Fruit fly (Drosophila melanogaster): Measurements from ENCODE around the gene CG12016.

Gene CG12016

dm6 chr3L:3343260-3343659 is 23.9 kb downstream of the CG12016 start:
- TF ChIP-seq Pif1A (GFP tag; optimal IDR thresholded peaks at IDR 0.05) = peak; percentile 13
- TF ChIP-seq CG8301 (tag; optimal IDR thresholded peaks at IDR 0.05) = peak; percentile 41
- TF ChIP-seq gl (tag; optimal IDR thresholded peaks at IDR 0.05) = no peak
- no peak for TF ChIP-seq Ets98B (GFP tag; IDR thresholded peaks at IDR 0.05)
- no peak for TF ChIP-seq EcR (GFP tag; optimal IDR thresholded peaks at IDR 0.05)
- TF ChIP-seq CG34367 (tag; optimal IDR thresholded peaks at IDR 0.05) = no peak
- no peak for TF ChIP-seq rn (GFP tag; IDR thresholded peaks at IDR 0.05)
- no peak for TF ChIP-seq CG12605 (GFP tag; IDR thresholded peaks at IDR 0.05)
- TF ChIP-seq CG13204 (GFP tag; optimal IDR thresholded peaks at IDR 0.05) = no peak
- TF ChIP-seq Pif1B (GFP tag; optimal IDR thresholded peaks at IDR 0.05) = peak; percentile 35
- TF ChIP-seq CG17806 (tag; optimal IDR thresholded peaks at IDR 0.05) = peak; percentile 40
- TF ChIP-seq CG8159 (tag; optimal IDR thresholded peaks at IDR 0.05) = peak; percentile 55
- TF ChIP-seq CG4496 (GFP tag; IDR thresholded peaks at IDR 0.05) = no peak
- TF ChIP-seq CG14655 (GFP tag; optimal IDR thresholded peaks at IDR 0.05) = peak; percentile 50
- TF ChIP-seq CG15710 (tag; optimal IDR thresholded peaks at IDR 0.05) = peak; percentile 44
- no peak for TF ChIP-seq CG32121 (GFP tag; IDR thresholded peaks at IDR 0.05)
- no peak for TF ChIP-seq CG10348 (GFP tag; IDR thresholded peaks at IDR 0.05)
- no peak for TF ChIP-seq fd96Ca (GFP tag; IDR thresholded peaks at IDR 0.05)
- TF ChIP-seq Snoo (tag; optimal IDR thresholded peaks at IDR 0.05) = peak; percentile 82
- peak; percentile 44 for TF ChIP-seq CG9948 (tag; optimal IDR thresholded peaks at IDR 0.05)
- no peak for TF ChIP-seq D1 (tag; optimal IDR thresholded peaks at IDR 0.05)

- no peak for TF ChIP-seq Pif1B (GFP tag; optimal IDR thresholded peaks at IDR 0.05)
- TF ChIP-seq CG8301 (tag; optimal IDR thresholded peaks at IDR 0.05) = no peak
- TF ChIP-seq Pif1A (GFP tag; optimal IDR thresholded peaks at IDR 0.05) = no peak
- TF ChIP-seq CG10348 (GFP tag; IDR thresholded peaks at IDR 0.05) = no peak
Observed at dm6 chr3L:3344528-3344927, 25.2 kb downstream of the CG12016 start.

dm6 chr3L:3346294-3346693 is 26.9 kb downstream of the CG12016 start:
- no peak for TF ChIP-seq CG32121 (GFP tag; IDR thresholded peaks at IDR 0.05)
- TF ChIP-seq CG4496 (GFP tag; IDR thresholded peaks at IDR 0.05) = no peak
- no peak for TF ChIP-seq CG34367 (tag; optimal IDR thresholded peaks at IDR 0.05)
- TF ChIP-seq Pif1A (GFP tag; optimal IDR thresholded peaks at IDR 0.05) = no peak
- no peak for TF ChIP-seq CG12605 (GFP tag; IDR thresholded peaks at IDR 0.05)
- no peak for TF ChIP-seq Ets98B (GFP tag; IDR thresholded peaks at IDR 0.05)
- no peak for TF ChIP-seq gl (tag; optimal IDR thresholded peaks at IDR 0.05)
- TF ChIP-seq D1 (tag; optimal IDR thresholded peaks at IDR 0.05) = no peak
- TF ChIP-seq CG17806 (tag; optimal IDR thresholded peaks at IDR 0.05) = no peak
- no peak for TF ChIP-seq Pif1B (GFP tag; optimal IDR thresholded peaks at IDR 0.05)
- TF ChIP-seq CG9948 (tag; optimal IDR thresholded peaks at IDR 0.05) = no peak
- no peak for TF ChIP-seq rn (GFP tag; IDR thresholded peaks at IDR 0.05)
- TF ChIP-seq CG13204 (GFP tag; optimal IDR thresholded peaks at IDR 0.05) = no peak

- TF ChIP-seq EcR (GFP tag; optimal IDR thresholded peaks at IDR 0.05) = peak; percentile 53
- TF ChIP-seq Pif1B (GFP tag; optimal IDR thresholded peaks at IDR 0.05) = no peak
- 0 out of 3 replicates have a peak, but pooled peaks have one; percentile 26 for TF ChIP-seq CG4496 (GFP tag; IDR thresholded peaks at IDR 0.05)
Observed at dm6 chr3L:3348956-3349824, 29.8 kb downstream of the CG12016 start.

DNA sequence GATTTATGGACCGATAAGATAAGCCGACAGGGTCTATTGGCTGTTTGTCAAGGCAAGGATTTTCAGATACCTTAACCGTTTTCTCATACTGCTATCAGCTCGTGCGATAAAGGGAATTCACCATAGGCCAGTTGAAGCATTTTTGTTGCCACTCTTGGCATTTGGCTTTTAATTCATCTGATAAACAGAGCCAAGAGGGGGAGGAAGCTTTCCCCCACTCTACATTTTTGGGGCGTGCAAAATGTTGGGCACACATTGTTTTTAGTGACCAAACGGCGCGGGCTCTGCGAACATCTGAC is 30.4 kb downstream of the CG12016 start:
- TF ChIP-seq rn (GFP tag; IDR thresholded peaks at IDR 0.05) = no peak
- no peak for TF ChIP-seq D1 (tag; optimal IDR thresholded peaks at IDR 0.05)
- no peak for TF ChIP-seq fd96Ca (GFP tag; IDR thresholded peaks at IDR 0.05)
- no peak for TF ChIP-seq Snoo (tag; optimal IDR thresholded peaks at IDR 0.05)
- TF ChIP-seq CG15710 (tag; optimal IDR thresholded peaks at IDR 0.05) = no peak
- no peak for TF ChIP-seq Pif1A (GFP tag; optimal IDR thresholded peaks at IDR 0.05)
- no peak for TF ChIP-seq CG12605 (GFP tag; IDR thresholded peaks at IDR 0.05)
- no peak for TF ChIP-seq CG8159 (tag; optimal IDR thresholded peaks at IDR 0.05)
- TF ChIP-seq CG8301 (tag; optimal IDR thresholded peaks at IDR 0.05) = no peak
- TF ChIP-seq CG13204 (GFP tag; optimal IDR thresholded peaks at IDR 0.05) = no peak
- TF ChIP-seq CG4496 (GFP tag; IDR thresholded peaks at IDR 0.05) = no peak
- TF ChIP-seq CG10348 (GFP tag; IDR thresholded peaks at IDR 0.05) = no peak
- TF ChIP-seq CG32121 (GFP tag; IDR thresholded peaks at IDR 0.05) = no peak
- no peak for TF ChIP-seq CG9948 (tag; optimal IDR thresholded peaks at IDR 0.05)
- no peak for TF ChIP-seq CG14655 (GFP tag; optimal IDR thresholded peaks at IDR 0.05)
- TF ChIP-seq gl (tag; optimal IDR thresholded peaks at IDR 0.05) = no peak
- no peak for TF ChIP-seq Ets98B (GFP tag; IDR thresholded peaks at IDR 0.05)
- no peak for TF ChIP-seq CG17806 (tag; optimal IDR thresholded peaks at IDR 0.05)
- TF ChIP-seq Pif1B (GFP tag; optimal IDR thresholded peaks at IDR 0.05) = no peak
- TF ChIP-seq EcR (GFP tag; optimal IDR thresholded peaks at IDR 0.05) = no peak

- TF ChIP-seq CG34367 (tag; optimal IDR thresholded peaks at IDR 0.05) (no peak), Pif1A (GFP tag; optimal IDR thresholded peaks at IDR 0.05) (no peak), CG8301 (tag; optimal IDR thresholded peaks at IDR 0.05) (no peak), CG10348 (GFP tag; IDR thresholded peaks at IDR 0.05) (no peak), gl (tag; optimal IDR thresholded peaks at IDR 0.05) (no peak), Pif1B (GFP tag; optimal IDR thresholded peaks at IDR 0.05) (no peak), CG12605 (GFP tag; IDR thresholded peaks at IDR 0.05) (no peak), Snoo (tag; optimal IDR thresholded peaks at IDR 0.05) (no peak), CG9948 (tag; optimal IDR thresholded peaks at IDR 0.05) (no peak), D1 (tag; optimal IDR thresholded peaks at IDR 0.05) (no peak), CG4496 (GFP tag; IDR thresholded peaks at IDR 0.05) (no peak), CG15710 (tag; optimal IDR thresholded peaks at IDR 0.05) (no peak)
Observed at dm6 chr3L:3350572-3351343, 31.4 kb downstream of the CG12016 start.
